Fruit fly (Drosophila melanogaster): Measurements from ENCODE around the gene CG17633.

- TF ChIP-seq ttk (optimal IDR thresholded peaks at IDR 0.05) (no peak), Myc (optimal IDR thresholded peaks at IDR 0.05) (no peak), h (optimal IDR thresholded peaks at IDR 0.05) (no peak), psq (optimal IDR thresholded peaks at IDR 0.05) (no peak), insv (optimal IDR thresholded peaks at IDR 0.05) (no peak)
Measured at dm6 chr2L:9783130-9783529, 14.3 kb downstream of the CG17633 start.

Measured in Kc167 (cell line).